Fruit fly (Drosophila melanogaster) Kc167 (cell line): ENCODE measurements around the gene CG6845.

Experiments
- Myc ChIP-seq: fragments of >200 bp; optimal IDR thresholded peaks from 2 replicates; lab custom pipeline; 2017; ENCODE audit warnings: missing external identifiers
- Sin3A ChIP-seq: fragments of >200 bp; optimal IDR thresholded peaks from 2 replicates; lab custom pipeline; 2018; ENCODE audit warnings: missing external identifiers
- h ChIP-seq: fragments of >200 bp; optimal IDR thresholded peaks from 3 replicates; lab custom pipeline; 2018; ENCODE audit warnings: missing external identifiers
- insv ChIP-seq: fragments of >200 bp; optimal IDR thresholded peaks from 3 replicates; lab custom pipeline; 2018; ENCODE audit warnings: missing external identifiers
- psq ChIP-seq: fragments of >200 bp; optimal IDR thresholded peaks from 2 replicates; lab custom pipeline; 2017; ENCODE audit warnings: missing external identifiers
- ttk ChIP-seq: sonication (Bioruptor generic); optimal IDR thresholded peaks from 2 replicates; lab custom pipeline; 2017; ENCODE audit warnings: missing external identifiers

CG6845 gene

DNA sequence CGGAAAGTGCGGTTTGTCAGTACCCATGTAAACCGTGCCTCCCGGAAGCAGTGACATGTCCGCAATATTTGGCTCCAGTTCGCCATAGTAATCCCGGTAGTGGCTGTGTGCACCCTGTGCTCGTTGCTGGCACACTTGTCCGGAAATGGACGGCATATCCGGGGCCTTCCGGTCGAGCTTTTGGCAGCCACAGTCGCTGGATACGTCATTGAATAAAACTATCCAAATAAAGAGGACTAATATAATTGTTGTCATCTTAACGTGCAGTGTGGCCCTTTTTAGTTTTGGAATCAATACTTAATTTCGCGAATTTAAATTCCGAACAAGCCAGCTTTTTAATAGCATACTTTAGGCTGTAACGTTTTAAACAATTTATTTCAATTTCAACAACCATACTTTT lies 29.7 kb downstream of the CG6845 start, which contains the start of gene CG7049:
TSS of gene CG7049 (minus strand) at position 280 of the 400 bp plus-strand sequence.
- TF ChIP-seq ttk (lab: Kevin White, UChicago) (no peak), Myc (no peak), insv (lab: Kevin White, UChicago) (no peak), psq (lab: Kevin White, UChicago) (no peak), Sin3A (no peak), h (no peak)

DNA sequence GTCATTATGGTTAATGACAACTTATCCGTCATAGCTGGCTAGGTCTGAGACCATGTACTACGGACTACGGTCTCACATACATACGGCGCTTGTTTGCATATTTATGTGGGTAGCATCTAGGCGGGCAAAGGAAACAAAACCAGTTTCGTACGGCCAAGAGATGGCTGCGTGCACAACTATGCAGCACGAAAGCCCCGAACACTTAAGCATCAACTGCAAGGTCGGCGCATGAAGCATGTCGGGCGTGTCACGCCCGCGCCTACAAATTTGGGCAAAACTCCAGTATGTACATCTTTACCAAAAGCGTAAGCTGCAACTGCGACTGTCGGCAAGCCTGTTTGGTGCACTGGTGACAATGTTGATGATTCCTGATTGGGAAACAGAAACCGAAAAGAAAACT lies 31.7 kb downstream of the CG6845 start:
- no peak for TF ChIP-seq h
- no peak for TF ChIP-seq insv (lab: Kevin White, UChicago)
- no peak for TF ChIP-seq Myc
- TF ChIP-seq ttk (lab: Kevin White, UChicago), result no peak
- no peak for TF ChIP-seq psq (lab: Kevin White, UChicago)
- no peak for TF ChIP-seq Sin3A

DNA sequence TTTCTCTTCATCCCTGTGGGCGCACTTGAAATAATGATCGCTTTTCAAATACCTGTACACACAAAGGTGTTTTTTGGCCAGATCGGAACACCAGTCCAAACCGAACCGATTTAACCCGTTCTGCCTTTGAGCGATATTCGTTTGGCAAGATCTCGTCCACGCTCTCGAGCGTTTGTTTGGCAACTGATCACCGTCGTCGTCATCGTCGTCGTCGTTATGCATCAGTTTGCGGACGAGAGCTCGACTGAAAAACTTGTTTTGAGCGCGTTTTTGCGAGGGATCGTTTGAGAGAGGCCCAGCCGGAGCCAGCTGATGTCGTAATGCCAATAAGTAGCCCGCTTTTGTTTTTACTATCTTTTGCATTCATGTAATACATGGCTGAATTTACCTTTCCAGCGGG lies 32.2 kb downstream of the CG6845 start:
- TF ChIP-seq insv (lab: Kevin White, UChicago), result no peak
- no peak for TF ChIP-seq Sin3A
- TF ChIP-seq h, result no peak
- TF ChIP-seq ttk (lab: Kevin White, UChicago), result no peak

DNA sequence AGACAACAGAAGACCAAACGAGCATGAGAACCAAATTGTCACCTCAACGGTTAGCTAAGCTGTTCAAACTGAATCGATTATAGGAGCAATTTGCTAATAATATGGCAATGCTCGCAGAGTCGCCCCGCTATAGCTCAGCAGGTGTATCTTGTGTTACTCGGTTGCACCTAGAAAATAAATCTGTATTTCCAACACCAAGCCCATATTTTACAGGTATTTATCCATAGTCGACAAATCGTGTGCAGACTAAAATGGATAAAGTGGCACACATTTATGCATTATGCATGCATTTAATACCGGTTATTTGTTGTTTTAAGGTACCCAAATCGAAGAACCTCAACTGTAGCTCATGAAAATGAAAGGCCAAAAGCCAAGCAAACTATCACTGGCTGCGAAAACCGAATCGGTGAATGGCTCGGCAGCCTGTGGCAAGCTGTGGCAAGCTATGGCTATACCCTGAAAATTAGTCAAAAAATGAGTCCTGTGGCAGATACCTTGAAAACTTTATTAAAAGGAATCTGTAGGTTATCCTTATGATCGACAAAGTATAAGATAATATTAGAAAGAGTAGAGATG lies 32.8 kb downstream of the CG6845 start, which contains the start of gene Vdup1:
TSS of gene Vdup1 (minus strand) at position 51 of the 576 bp plus-strand sequence.
- no peak for TF ChIP-seq Myc

DNA sequence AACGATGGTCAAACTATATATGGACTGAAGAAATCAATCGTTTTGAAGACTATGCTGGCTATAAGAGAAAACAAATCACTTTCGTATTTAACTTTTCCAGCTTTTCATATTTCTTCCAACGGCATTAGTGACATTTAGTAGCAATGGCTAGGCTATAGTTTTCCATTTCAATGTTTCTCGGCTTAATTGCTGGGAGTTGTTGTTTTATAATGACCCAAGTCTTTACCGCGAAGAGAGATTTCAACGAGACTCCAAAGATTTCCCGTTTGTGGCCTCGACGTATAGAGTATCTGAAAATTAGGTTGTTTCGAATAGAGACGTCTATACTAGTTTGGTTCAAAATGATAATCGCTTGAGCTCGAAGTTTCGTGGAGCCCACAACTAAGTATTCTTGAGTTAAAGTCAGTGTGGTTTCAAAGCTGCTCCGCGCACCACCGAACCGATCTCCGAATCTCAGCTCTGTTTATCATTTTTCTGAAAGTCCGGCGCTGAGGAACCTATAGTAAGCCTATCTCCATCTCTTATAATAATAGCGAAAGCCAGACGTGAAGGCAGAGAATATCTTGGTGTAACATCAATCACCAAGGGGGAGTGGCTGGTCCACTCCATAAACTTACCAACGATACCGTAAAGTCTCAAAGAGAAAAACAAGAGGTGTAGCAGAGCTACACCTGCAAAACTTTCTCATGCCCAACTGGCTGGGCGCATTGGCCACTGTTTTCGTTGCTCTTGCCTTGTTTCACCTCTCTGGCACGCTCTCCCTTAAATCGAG lies 33.4 kb downstream of the CG6845 start, which contains the start of gene CG13875:
TSS of gene CG13875 (plus strand) at position 434 of the 772 bp plus-strand sequence.
- TF ChIP-seq ttk (lab: Kevin White, UChicago) (no peak), h (no peak), Myc (no peak), psq (lab: Kevin White, UChicago) (no peak), insv (lab: Kevin White, UChicago) (no peak), Sin3A (no peak)

DNA sequence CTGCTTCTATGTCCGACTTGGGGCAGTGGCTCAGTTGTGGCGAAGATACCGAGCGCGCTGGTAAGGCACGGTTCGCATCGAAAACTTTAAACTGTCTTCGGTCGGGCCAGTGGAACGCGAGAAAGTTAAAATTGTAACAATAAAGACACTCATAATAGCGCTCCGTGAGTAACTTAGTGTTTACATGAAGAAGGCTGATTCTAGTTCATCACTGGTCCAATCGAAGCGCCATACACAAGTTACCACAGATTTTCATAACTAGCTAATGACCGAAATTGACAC lies 34.0 kb downstream of the CG6845 start:
- no peak for TF ChIP-seq psq (lab: Kevin White, UChicago)
- no peak for TF ChIP-seq Sin3A
- no peak for TF ChIP-seq h
- no peak for TF ChIP-seq insv (lab: Kevin White, UChicago)
- no peak for TF ChIP-seq ttk (lab: Kevin White, UChicago)
- TF ChIP-seq Myc, result no peak

DNA sequence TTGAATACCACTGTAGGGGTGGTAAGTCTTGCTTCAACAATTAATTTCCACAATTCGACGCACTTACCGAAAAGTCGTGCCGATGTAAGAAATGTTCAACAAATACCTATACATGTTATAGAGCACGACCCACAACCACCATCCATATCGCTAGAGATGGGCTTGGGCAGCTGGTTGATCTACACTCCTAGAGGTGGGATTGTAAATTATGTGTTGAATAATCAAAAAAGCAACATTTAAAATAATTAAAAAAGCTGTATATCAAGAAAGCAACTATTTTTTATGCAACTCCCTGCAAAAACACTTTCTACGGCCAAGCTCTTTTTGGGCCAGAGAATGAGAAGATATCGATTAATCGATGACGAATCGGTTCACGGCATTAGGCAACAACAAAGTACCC lies 38.0 kb downstream of the CG6845 start, which contains the start of the genes CG34140, Mkp and Mtch:
TSS of gene CG34140 (minus strand) at position 174 of the 400 bp plus-strand sequence.
TSS of gene Mkp (minus strand) at position 290 of the 400 bp plus-strand sequence.
TSS of gene Mtch (plus strand) at position 376 of the 400 bp plus-strand sequence.
- TF ChIP-seq ttk (lab: Kevin White, UChicago), result no peak
- TF ChIP-seq psq (lab: Kevin White, UChicago), result no peak
- TF ChIP-seq Myc, result no peak
- TF ChIP-seq h, result no peak
- no peak for TF ChIP-seq Sin3A
- no peak for TF ChIP-seq insv (lab: Kevin White, UChicago)
